Worm (Caenorhabditis elegans): Measurements from ENCODE around the gene nhr-99.

- TF ChIP-seq sem-2 (GFP tag; optimal IDR thresholded peaks at IDR 0.05) (no peak), mab-5 (tag; optimal IDR thresholded peaks at IDR 0.05) (no peak), flh-1 (GFP tag; optimal IDR thresholded peaks at IDR 0.05) (no peak), drap-1 (GFP tag; optimal IDR thresholded peaks at IDR 0.05) (no peak), M03D4.4 (tag; optimal IDR thresholded peaks at IDR 0.05) (no peak), unc-39 (tag; optimal IDR thresholded peaks at IDR 0.05) (no peak), ces-1 (GFP tag; optimal IDR thresholded peaks at IDR 0.05) (no peak), tbx-8 (GFP tag; optimal IDR thresholded peaks at IDR 0.05) (no peak), ztf-11 (tag; optimal IDR thresholded peaks at IDR 0.05) (no peak), nhr-237 (tag; optimal IDR thresholded peaks at IDR 0.05) (no peak), blmp-1 (tag; optimal IDR thresholded peaks at IDR 0.05) (no peak), nhr-12 (tag; optimal IDR thresholded peaks at IDR 0.05) (no peak), nhr-28 (tag; optimal IDR thresholded peaks at IDR 0.05) (no peak)
Observed at ce11 chrV:459464-459863, 15.1 kb upstream of the nhr-99 start, which contains the start of gene nhr-203.

Data from whole organism, mixed stage, embryonic.